Worm (Caenorhabditis elegans): ENCODE measurements around the gene K11H3.3.
A peak's percentile ranks its signal among the peaks of the same experiment; 100 is the strongest.

The K11H3.3 gene

ce11 chrIII:9851547-9851946 lies at the start of gene K11H3.3:
K11H3.3 (plus strand) TSS chrIII:9851854.
- TF ChIP-seq peb-1 (tag; optimal IDR thresholded peaks at IDR 0.05) (no peak), sma-3 (GFP tag; optimal IDR thresholded peaks at IDR 0.05) (no peak), nhr-6 (tag; optimal IDR thresholded peaks at IDR 0.05) (no peak), C34F6.9 (tag; optimal IDR thresholded peaks at IDR 0.05) (peak; percentile 5), unc-39 (tag; optimal IDR thresholded peaks at IDR 0.05) (no peak), nhr-129 (tag; optimal IDR thresholded peaks at IDR 0.05) (peak; percentile 10), nhr-25 (tag; optimal IDR thresholded peaks at IDR 0.05) (no peak), nhr-11 (tag; optimal IDR thresholded peaks at IDR 0.05) (no peak)

ce11 chrIII:9802045-9802444 lies 49.6 kb upstream of the K11H3.3 start:
- TF ChIP-seq ceh-82 (tag; optimal IDR thresholded peaks at IDR 0.05) (no peak), snpc-4 (tag; optimal IDR thresholded peaks at IDR 0.05) (no peak), elt-3 (tag; optimal IDR thresholded peaks at IDR 0.05) (no peak), nhr-10 (tag; optimal IDR thresholded peaks at IDR 0.05) (no peak), ztf-1 (GFP tag; conservative IDR thresholded peaks at IDR 0.05) (no peak), zag-1 (tag; optimal IDR thresholded peaks at IDR 0.05) (no peak), nhr-12 (tag; optimal IDR thresholded peaks at IDR 0.05) (no peak), ztf-11 (tag; optimal IDR thresholded peaks at IDR 0.05) (no peak), ama-1 (optimal IDR thresholded peaks at IDR 0.05) (no peak), unc-55 (GFP tag; optimal IDR thresholded peaks at IDR 0.05) (no peak), peb-1 (tag; optimal IDR thresholded peaks at IDR 0.05) (no peak), fos-1 (tag; optimal IDR thresholded peaks at IDR 0.05) (no peak), mab-5 (tag; optimal IDR thresholded peaks at IDR 0.05) (no peak), C34F6.9 (tag; optimal IDR thresholded peaks at IDR 0.05) (no peak), gmeb-1 (tag; optimal IDR thresholded peaks at IDR 0.05) (no peak), nhr-23 (tag; optimal IDR thresholded peaks at IDR 0.05) (no peak), sem-4 (tag; optimal IDR thresholded peaks at IDR 0.05) (no peak)

- TF ChIP-seq mab-5 (tag; optimal IDR thresholded peaks at IDR 0.05) (no peak), ztf-1 (GFP tag; conservative IDR thresholded peaks at IDR 0.05) (no peak), nhr-129 (tag; optimal IDR thresholded peaks at IDR 0.05) (peak; percentile 96), ceh-82 (tag; optimal IDR thresholded peaks at IDR 0.05) (no peak), lin-13 (GFP tag; optimal IDR thresholded peaks at IDR 0.05) (peak; percentile 37), sma-3 (GFP tag; optimal IDR thresholded peaks at IDR 0.05) (peak; percentile 42), lsy-2 (tag; optimal IDR thresholded peaks at IDR 0.05) (peak in 1 of 2 experiments; percentile 19), ztf-4 (tag; optimal IDR thresholded peaks at IDR 0.05) (peak; percentile 46), nhr-77 (tag; optimal IDR thresholded peaks at IDR 0.05) (no peak), ztf-11 (tag; optimal IDR thresholded peaks at IDR 0.05) (no peak), gmeb-1 (tag; optimal IDR thresholded peaks at IDR 0.05) (peak; percentile 19), mdl-1 (tag; optimal IDR thresholded peaks at IDR 0.05) (no peak), egl-27 (tag; optimal IDR thresholded peaks at IDR 0.05) (no peak), nhr-21 (tag; optimal IDR thresholded peaks at IDR 0.05) (peak; percentile 26), fos-1 (tag; optimal IDR thresholded peaks at IDR 0.05) (no peak)
These were observed 46.5 kb upstream of the K11H3.3 start, which contains the start of gene riok-3 for ce11 chrIII:9804997-9805610. riok-3 (minus strand) TSS chrIII:9805011.

- no peak for TF ChIP-seq fos-1 (tag; optimal IDR thresholded peaks at IDR 0.05)
- no peak for TF ChIP-seq nhr-6 (tag; optimal IDR thresholded peaks at IDR 0.05)
- TF ChIP-seq nhr-129 (tag; optimal IDR thresholded peaks at IDR 0.05), result peak; percentile 10
- TF ChIP-seq dmd-4 (tag; optimal IDR thresholded peaks at IDR 0.05), result no peak
- TF ChIP-seq lsy-2 (tag; optimal IDR thresholded peaks at IDR 0.05), result no peak
- TF ChIP-seq nhr-12 (tag; optimal IDR thresholded peaks at IDR 0.05), result no peak
- no peak for TF ChIP-seq elt-1 (tag; optimal IDR thresholded peaks at IDR 0.05)
- TF ChIP-seq nhr-25 (tag; optimal IDR thresholded peaks at IDR 0.05), result peak; percentile 28
- TF ChIP-seq mbf-1 (tag; optimal IDR thresholded peaks at IDR 0.05), result no peak
- no peak for TF ChIP-seq sem-4 (tag; optimal IDR thresholded peaks at IDR 0.05)
- no peak for TF ChIP-seq mdl-1 (tag; optimal IDR thresholded peaks at IDR 0.05)
- peak; percentile 56 for TF ChIP-seq sma-9 (GFP tag; optimal IDR thresholded peaks at IDR 0.05)
- TF ChIP-seq sma-9 (tag; optimal IDR thresholded peaks at IDR 0.05), result no peak
These were observed 44.6 kb upstream of the K11H3.3 start, which contains the start of gene ZK632.4 for ce11 chrIII:9806968-9807559. ZK632.4 (minus strand) TSS chrIII:9807454.
